Fruit fly (Drosophila melanogaster) whole organism, embryonic: ENCODE results near the gene Pk34A.

Source experiments
- ATbp ChIP-seq: fragments of 200-800 bp; sonication (Bioruptor generic); optimal IDR thresholded peaks from 2 replicates; lab custom pipeline; 2017; ENCODE audit warnings: missing biosample characterization, mild to moderate bottlenecking, missing genetic modification characterization, missing genetic modification reagents
- Antp ChIP-seq: fragments of 200-800 bp; sonication (Bioruptor generic); optimal IDR thresholded peaks from 3 replicates; lab custom pipeline; 2016; ENCODE audit warnings: missing biosample characterization, missing genetic modification characterization
- Atf3 ChIP-seq: fragments of 200-800 bp; sonication (Bioruptor generic); optimal IDR thresholded peaks from 3 replicates; lab custom pipeline; 2016; ENCODE audit warnings: missing biosample characterization, missing genetic modification characterization
- B-H1 ChIP-seq: fragments of 200-800 bp; sonication (Bioruptor generic); IDR thresholded peaks from 3 replicates; pipeline ENCODE4 v1.3.6; 2022; ENCODE audit warnings: missing biosample characterization, missing genetic modification characterization
- CG1024 ChIP-seq: fragments of 200-800 bp; sonication (Bioruptor generic); IDR thresholded peaks from 2 replicates; pipeline ENCODE4 v1.3.6; 2022; ENCODE audit warnings: missing biosample characterization, missing genetic modification characterization
- CG10959 ChIP-seq: fragments of 200-800 bp; sonication (Bioruptor generic); IDR thresholded peaks from 2 replicates; pipeline ENCODE4 v1.3.6; 2022; ENCODE audit warnings: missing biosample characterization, missing genetic modification characterization
- CG10979 ChIP-seq: fragments of 200-800 bp; sonication (Bioruptor generic); optimal IDR thresholded peaks from 2 replicates; lab custom pipeline; 2018; ENCODE audit warnings: missing biosample characterization, mild to moderate bottlenecking, missing genetic modification characterization, moderate library complexity
- CG11560 ChIP-seq: fragments of 200-800 bp; sonication (Bioruptor generic); IDR thresholded peaks from 3 replicates; pipeline ENCODE4 v1.3.6; 2022; ENCODE audit warnings: missing biosample characterization, missing genetic modification characterization
- CG12769 ChIP-seq: fragments of 200-800 bp; sonication (Bioruptor generic); optimal IDR thresholded peaks from 2 replicates; lab custom pipeline; 2019; ENCODE audit warnings: missing biosample characterization, mild to moderate bottlenecking, missing genetic modification characterization, moderate library complexity
- CG14050 ChIP-seq: fragments of 200-800 bp; sonication (Bioruptor generic); IDR thresholded peaks from 3 replicates; pipeline ENCODE4 v1.3.6; 2022; ENCODE audit warnings: missing biosample characterization, missing genetic modification characterization
- CG14667 ChIP-seq: fragments of 200-800 bp; sonication (Bioruptor generic); IDR thresholded peaks from 2 replicates; pipeline ENCODE4 v1.3.6; 2022; ENCODE audit warnings: missing biosample characterization, missing genetic modification characterization
- CG1529 ChIP-seq: fragments of 200-800 bp; sonication (Bioruptor generic); optimal IDR thresholded peaks from 3 replicates; lab custom pipeline; 2018; ENCODE audit warnings: missing biosample characterization, missing genetic modification characterization
- CG17829 ChIP-seq: fragments of 200-800 bp; optimal IDR thresholded peaks from 2 replicates; lab custom pipeline; 2019; ENCODE audit warnings: missing biosample characterization, mild to moderate bottlenecking, missing genetic modification characterization, moderate library complexity
- CG17912 ChIP-seq: fragments of 200-800 bp; sonication (Bioruptor generic); optimal IDR thresholded peaks from 2 replicates; lab custom pipeline; 2018; ENCODE audit warnings: missing biosample characterization, mild to moderate bottlenecking, missing genetic modification characterization
- CG2120 ChIP-seq: fragments of 200-800 bp; sonication (Bioruptor generic); optimal IDR thresholded peaks from 3 replicates; lab custom pipeline; 2016; ENCODE audit warnings: missing biosample characterization, missing genetic modification characterization
- CG30403 ChIP-seq: fragments of 200-800 bp; sonication (Bioruptor generic); optimal IDR thresholded peaks from 3 replicates; lab custom pipeline; 2016; ENCODE audit warnings: missing biosample characterization, missing genetic modification characterization
- CG33213 ChIP-seq: fragments of 200-800 bp; sonication (Bioruptor generic); optimal IDR thresholded peaks from 3 replicates; lab custom pipeline; 2016; ENCODE audit warnings: missing biosample characterization, missing genetic modification characterization
- CG34376 ChIP-seq: fragments of 200-800 bp; sonication (Bioruptor generic); optimal IDR thresholded peaks from 2 replicates; lab custom pipeline; 2018; ENCODE audit warnings: missing biosample characterization, mild to moderate bottlenecking, missing genetic modification characterization
- CG3726 ChIP-seq: fragments of 200-800 bp; sonication (Bioruptor generic); IDR thresholded peaks from 3 replicates; pipeline ENCODE4, ENCODE4 v1.3.6; 2022; ENCODE audit warnings: missing biosample characterization, missing genetic modification characterization
- CG4707 ChIP-seq: fragments of 200-800 bp; sonication (Bioruptor generic); optimal IDR thresholded peaks from 2 replicates; lab custom pipeline; 2018; ENCODE audit warnings: missing biosample characterization, mild to moderate bottlenecking, missing genetic modification characterization, moderate library complexity
- CG7786 ChIP-seq: fragments of 200-800 bp; sonication (Bioruptor generic); optimal IDR thresholded peaks from 2 replicates; lab custom pipeline; 2016; ENCODE audit warnings: missing biosample characterization, missing genetic modification characterization
- CG7839 ChIP-seq: fragments of 200-800 bp; sonication (Bioruptor generic); optimal IDR thresholded peaks from 3 replicates; lab custom pipeline; 2018; ENCODE audit warnings: missing biosample characterization, mild to moderate bottlenecking, missing genetic modification characterization, moderate library complexity
- CG9797 ChIP-seq: fragments of 200-800 bp; sonication (Bioruptor generic); optimal IDR thresholded peaks from 3 replicates; lab custom pipeline; 2018; ENCODE audit warnings: missing biosample characterization, mild to moderate bottlenecking, missing genetic modification characterization
- CG9876 ChIP-seq: fragments of 200-800 bp; sonication (Bioruptor generic); optimal IDR thresholded peaks from 2 replicates; lab custom pipeline; 2016; ENCODE audit warnings: missing biosample characterization, missing genetic modification characterization
- Camta ChIP-seq: fragments of 200-800 bp; sonication (Bioruptor generic); optimal IDR thresholded peaks from 2 replicates; lab custom pipeline; 2016; ENCODE audit warnings: missing biosample characterization, missing genetic modification characterization
- Chrac-16 ChIP-seq: fragments of 200-800 bp; sonication (Bioruptor generic); optimal IDR thresholded peaks from 3 replicates; lab custom pipeline; 2016; ENCODE audit warnings: missing biosample characterization, missing genetic modification characterization
- Dad ChIP-seq: fragments of 200-800 bp; sonication (Bioruptor generic); optimal IDR thresholded peaks from 3 replicates; lab custom pipeline; 2016; ENCODE audit warnings: missing biosample characterization, missing genetic modification characterization
- Drgx ChIP-seq: fragments of 200-800 bp; sonication (Bioruptor generic); IDR thresholded peaks from 2 replicates; pipeline ENCODE4 v1.3.6; 2022; ENCODE audit warnings: missing biosample characterization, missing genetic modification characterization
- Fer1 ChIP-seq: fragments of 200-800 bp; sonication (Bioruptor generic); optimal IDR thresholded peaks from 2 replicates; lab custom pipeline; 2017; ENCODE audit warnings: missing biosample characterization, mild to moderate bottlenecking, missing genetic modification characterization
- Hand ChIP-seq: fragments of 200-800 bp; sonication (Bioruptor generic); optimal IDR thresholded peaks from 2 replicates; lab custom pipeline; 2017; ENCODE audit warnings: mild to moderate bottlenecking, missing biosample characterization, missing genetic modification reagents, missing genetic modification characterization
- Jarid2 ChIP-seq: fragments of 200-800 bp; sonication (Bioruptor generic); optimal IDR thresholded peaks from 3 replicates; lab custom pipeline; 2017; ENCODE audit warnings: mild to moderate bottlenecking, missing biosample characterization, missing genetic modification reagents, missing genetic modification characterization
- Meics ChIP-seq: fragments of 200-800 bp; sonication (Bioruptor generic); optimal IDR thresholded peaks from 2 replicates; lab custom pipeline; 2017; ENCODE audit warnings: missing biosample characterization, mild to moderate bottlenecking, missing genetic modification characterization
- PHDP ChIP-seq: fragments of 200-800 bp; sonication (Bioruptor generic); optimal IDR thresholded peaks from 3 replicates; lab custom pipeline; 2018; ENCODE audit warnings: missing biosample characterization, mild to moderate bottlenecking, missing genetic modification characterization, moderate library complexity
- Ravus ChIP-seq: fragments of 200-800 bp; sonication (Bioruptor generic); IDR thresholded peaks from 2 replicates; pipeline ENCODE4 v1.3.6; 2022; ENCODE audit warnings: missing biosample characterization, missing genetic modification characterization
- Rx ChIP-seq: fragments of 200-800 bp; sonication (Bioruptor generic); IDR thresholded peaks from 2 replicates; pipeline ENCODE4 v1.3.6; 2022; ENCODE audit warnings: missing biosample characterization, missing genetic modification characterization
- Sox102F ChIP-seq: fragments of 200-800 bp; sonication (Bioruptor generic); optimal IDR thresholded peaks from 2 replicates; lab custom pipeline; 2018; ENCODE audit warnings: missing biosample characterization, mild to moderate bottlenecking, missing genetic modification characterization, moderate library complexity
- chinmo ChIP-seq: fragments of 200-800 bp; sonication (Bioruptor generic); IDR thresholded peaks from 4 replicates; pipeline ENCODE4 v1.3.6; 2022; ENCODE audit warnings: missing biosample characterization, missing genetic modification characterization; ENCODE audit not compliant: partially characterized antibody
- corto ChIP-seq: fragments of 200-800 bp; sonication (Bioruptor generic); optimal IDR thresholded peaks from 2 replicates; lab custom pipeline; 2016; ENCODE audit warnings: missing biosample characterization, mild to moderate bottlenecking, missing genetic modification characterization, moderate library complexity
- ewg ChIP-seq: fragments of 200-800 bp; sonication (Bioruptor generic); optimal IDR thresholded peaks from 3 replicates; lab custom pipeline; 2017; ENCODE audit warnings: mild to moderate bottlenecking, missing biosample characterization, missing genetic modification reagents, missing genetic modification characterization
- fd64A ChIP-seq: fragments of 200-800 bp; sonication (Bioruptor generic); optimal IDR thresholded peaks from 3 replicates; lab custom pipeline; 2018; ENCODE audit warnings: missing biosample characterization, mild to moderate bottlenecking, missing genetic modification characterization
- fru ChIP-seq: fragments of >200 bp; optimal IDR thresholded peaks from 2 replicates; lab custom pipeline; 2017
- jigr1 ChIP-seq: fragments of 200-800 bp; sonication (Bioruptor generic); IDR thresholded peaks from 3 replicates; pipeline ENCODE4 v1.3.6; 2022; ENCODE audit warnings: missing biosample characterization, missing genetic modification characterization
- luna ChIP-seq: fragments of 200-800 bp; sonication (Bioruptor generic); optimal IDR thresholded peaks from 2 replicates; lab custom pipeline; 2016; ENCODE audit warnings: missing biosample characterization, missing genetic modification characterization
- pum ChIP-seq: fragments of 200-800 bp; sonication (Bioruptor generic); optimal IDR thresholded peaks from 2 replicates; lab custom pipeline; 2016; ENCODE audit warnings: missing biosample characterization, missing genetic modification characterization
- sisA ChIP-seq: fragments of 200-800 bp; sonication (Bioruptor generic); IDR thresholded peaks from 2 replicates; pipeline ENCODE4 v1.3.6; 2022; ENCODE audit warnings: missing biosample characterization, missing genetic modification characterization
- ttk ChIP-seq: fragments of 200-800 bp; sonication (Bioruptor generic); IDR thresholded peaks from 2 replicates; pipeline ENCODE4 v2.1.2; 2022; ENCODE audit warnings: missing biosample characterization, missing genetic modification characterization
- unpg ChIP-seq: fragments of 200-800 bp; sonication (Bioruptor generic); optimal IDR thresholded peaks from 3 replicates; lab custom pipeline; 2018; ENCODE audit warnings: missing biosample characterization, mild to moderate bottlenecking, missing genetic modification characterization, moderate library complexity
- wor ChIP-seq: fragments of 200-800 bp; sonication (Bioruptor generic); IDR thresholded peaks from 2 replicates; pipeline ENCODE4 v1.3.6; 2022; ENCODE audit warnings: missing biosample characterization, missing genetic modification characterization
- zfh1 ChIP-seq: fragments of 200-800 bp; sonication (Bioruptor generic); IDR thresholded peaks from 3 replicates; pipeline ENCODE4 v1.3.6; 2022; ENCODE audit warnings: missing biosample characterization, missing genetic modification characterization

The Pk34A gene

dm6 chr2L:13164994-13165801, 6.6 kb downstream of the Pk34A start, which contains the start of gene Sirt1 (continued):
- TF ChIP-seq Hand (GFP tag; lab: Kevin White, UChicago) = peak; percentile 16
- peak; percentile 26 for TF ChIP-seq Jarid2 (GFP tag; lab: Kevin White, UChicago)
- TF ChIP-seq zfh1 (GFP tag; lab: Robert Waterston, UW) = peak; percentile 66; the same call in 1 of the 3 replicates
- TF ChIP-seq Camta (GFP tag; lab: Kevin White, UChicago) = peak; percentile 18
- peak; percentile 88 for TF ChIP-seq CG17829 (tag; lab: Kevin White, UChicago)
- TF ChIP-seq Atf3 (GFP tag; lab: Kevin White, UChicago) = peak; percentile 25
- peak; percentile 64 for TF ChIP-seq ttk
- TF ChIP-seq CG11560 (tag; lab: Robert Waterston, UW) = peak; percentile 65; the same call in 2 of the 3 replicates
- peak; percentile 70 for TF ChIP-seq CG9797 (GFP tag; lab: Kevin White, UChicago)
- TF ChIP-seq fru (lab: Kevin White, UChicago) = no peak
- peak; percentile 65 for TF ChIP-seq Fer1
- peak; percentile 87 for TF ChIP-seq CG10979 (tag; lab: Kevin White, UChicago)
- peak; percentile 75 for TF ChIP-seq wor
- peak; percentile 96 for TF ChIP-seq CG30403 (GFP tag; lab: Kevin White, UChicago)
- TF ChIP-seq B-H1 = peak; percentile 65
- no peak; the same call in 3 of the 4 replicates for TF ChIP-seq chinmo (GFP tag; lab: Robert Waterston, UW)
- no peak for TF ChIP-seq CG9876 (GFP tag; lab: Kevin White, UChicago)
- peak; percentile 16 for TF ChIP-seq CG7786
- peak; percentile 43 for TF ChIP-seq Ravus
- peak; percentile 84 for TF ChIP-seq PHDP (tag; lab: Kevin White, UChicago)
- peak; percentile 70; the same call in 1 of the 3 replicates for TF ChIP-seq jigr1 (GFP tag; lab: Robert Waterston, UW)
- TF ChIP-seq CG1529 = peak; percentile 65
- TF ChIP-seq fd64A (GFP tag; lab: Kevin White, UChicago) = no peak
- peak; percentile 91 for TF ChIP-seq Meics (GFP tag; lab: Kevin White, UChicago)
- TF ChIP-seq Antp = peak; percentile 31
- TF ChIP-seq CG12769 (tag; lab: Kevin White, UChicago) = peak; percentile 14
- TF ChIP-seq CG14050 (GFP tag; lab: Robert Waterston, UW) = 0 out of 3 replicates have a peak, but pooled peaks have one; percentile 47
- no peak for TF ChIP-seq luna (GFP tag; lab: Kevin White, UChicago)
- peak; percentile 62 for TF ChIP-seq ATbp (GFP tag; lab: Kevin White, UChicago)
- peak; percentile 55 for TF ChIP-seq CG10959 (GFP tag; lab: Robert Waterston, UW)
- peak; percentile 78 for TF ChIP-seq sisA (GFP tag; lab: Robert Waterston, UW)
- peak; percentile 95 for TF ChIP-seq CG7839 (tag; lab: Kevin White, UChicago)
- TF ChIP-seq CG2120 (GFP tag; lab: Kevin White, UChicago) = peak; percentile 85
- peak; percentile 24; the same call in 1 of the 2 replicates for TF ChIP-seq Rx (GFP tag; lab: Robert Waterston, UW)
- peak; percentile 82 for TF ChIP-seq Sox102F
- 0 out of 2 replicates have a peak, but pooled peaks have one; percentile 38 for TF ChIP-seq CG1024 (GFP tag; lab: Robert Waterston, UW)
- TF ChIP-seq CG14667 (GFP tag; lab: Robert Waterston, UW) = peak; percentile 73
- no peak for TF ChIP-seq Dad
- TF ChIP-seq CG17912 (GFP tag; lab: Kevin White, UChicago) = no peak
- TF ChIP-seq CG3726 (GFP tag; lab: Robert Waterston, UW) = peak; percentile 77; the same call in 2 of the 3 replicates
- no peak for TF ChIP-seq CG4707 (GFP tag; lab: Kevin White, UChicago)
- TF ChIP-seq CG34376 = peak; percentile 43
- TF ChIP-seq Drgx (GFP tag; lab: Robert Waterston, UW) = peak; percentile 48; the same call in 1 of the 2 replicates
- peak; percentile 66 for TF ChIP-seq pum
- peak; percentile 82 for TF ChIP-seq unpg
- TF ChIP-seq Chrac-16 (GFP tag; lab: Kevin White, UChicago) = peak; percentile 90
- TF ChIP-seq ewg = peak; percentile 55
- no peak for TF ChIP-seq corto
- TF ChIP-seq CG33213 = no peak
